Worm (Caenorhabditis elegans) whole organism, early embryonic: ENCODE measurements around the gene srx-133.

Experiments used
- aly-1 ChIP-seq: sonication (generic microtip); optimal IDR thresholded peaks from 2 replicates; lab custom pipeline; 2016; ENCODE audit warnings: missing genetic modification characterization, missing compliant biosample characterization
- ama-1 ChIP-seq: fragments of 150-350 bp; optimal IDR thresholded peaks from 2 replicates; lab custom pipeline; 2014
- ets-7 ChIP-seq: sonication (generic microtip); optimal IDR thresholded peaks from 2 replicates; lab custom pipeline; 2016; ENCODE audit warnings: missing genotype, missing genetic modification characterization, missing compliant biosample characterization

- TF ChIP-seq ets-7 (tag; lab: Kevin White, UChicago) (no peak), ama-1 (lab: Kevin White, UChicago) (no peak), aly-1 (tag; lab: Kevin White, UChicago) (no peak)
Measured at ce11 chrV:13854306-13854705, 5.8 kb downstream of the srx-133 start, which contains the start of gene ttr-21.
